Worm (Caenorhabditis elegans): ENCODE results near the gene clp-2.

- peak; percentile 36 for TF ChIP-seq W03F9.2 (tag; optimal IDR thresholded peaks at IDR 0.05)
- TF ChIP-seq him-1 (tag; optimal IDR thresholded peaks at IDR 0.05) = peak; percentile 63
- TF ChIP-seq dao-5 (tag; optimal IDR thresholded peaks at IDR 0.05) = peak; percentile 84
Measured at ce11 chrIII:4689595-4689994, 14.2 kb downstream of the clp-2 start.

All from whole organism, L4/young adult.